Worm (Caenorhabditis elegans) whole organism, L3 larva: ENCODE measurements around the gene snu-23.

Experiments
- ZK546.5 ChIP-seq: sonication (generic microtip); optimal IDR thresholded peaks from 2 replicates; lab custom pipeline; 2017; ENCODE audit warnings: missing biosample characterization, missing genetic modification characterization
- aly-2 ChIP-seq: fragments of 150-350 bp; optimal IDR thresholded peaks from 2 replicates; lab custom pipeline; 2014; ENCODE audit warnings: missing biosample characterization, missing genetic modification characterization
- ceh-16 ChIP-seq: sonication (generic microtip); optimal IDR thresholded peaks from 2 replicates; lab custom pipeline; 2017; ENCODE audit warnings: missing biosample characterization, missing genetic modification characterization
- ceh-82 ChIP-seq: fragments of 150-350 bp; optimal IDR thresholded peaks from 2 replicates; lab custom pipeline; 2014; ENCODE audit warnings: missing biosample characterization, missing genetic modification characterization
- daf-12 ChIP-seq: fragments of 150-350 bp; optimal IDR thresholded peaks from 2 replicates; lab custom pipeline; 2014; ENCODE audit warnings: missing biosample characterization, missing genetic modification reagents, missing genetic modification characterization
- fos-1 ChIP-seq: fragments of 150-350 bp; optimal IDR thresholded peaks from 2 replicates; lab custom pipeline; 2014; ENCODE audit warnings: missing biosample characterization, missing genetic modification characterization
- mdl-1 ChIP-seq: fragments of 150-350 bp; optimal IDR thresholded peaks from 2 replicates; lab custom pipeline; 2014; ENCODE audit warnings: missing biosample characterization, missing genetic modification characterization
- nhr-11 ChIP-seq: fragments of 150-350 bp; optimal IDR thresholded peaks from 2 replicates; lab custom pipeline; 2014; ENCODE audit warnings: missing biosample characterization, missing genetic modification characterization
- nhr-237 ChIP-seq: fragments of 150-350 bp; optimal IDR thresholded peaks from 2 replicates; lab custom pipeline; 2014; ENCODE audit warnings: missing biosample characterization, missing genetic modification characterization
- nhr-25 ChIP-seq: sonication (generic microtip); optimal IDR thresholded peaks from 2 replicates; lab custom pipeline; 2017; ENCODE audit warnings: missing biosample characterization, missing genetic modification characterization
- pqm-1 ChIP-seq: fragments of 150-350 bp; optimal IDR thresholded peaks from 2 replicates; lab custom pipeline; 2017; ENCODE audit warnings: missing biosample characterization, missing genetic modification characterization, inconsistent platforms
- unc-39 ChIP-seq: sonication (generic microtip); optimal IDR thresholded peaks from 4 replicates; lab custom pipeline; 2017; ENCODE audit warnings: missing biosample characterization, missing genetic modification characterization
- zag-1 ChIP-seq: fragments of 150-350 bp; optimal IDR thresholded peaks from 2 replicates; lab custom pipeline; 2014; ENCODE audit warnings: missing biosample characterization, missing genetic modification characterization
- ztf-4 ChIP-seq: fragments of 150-350 bp; optimal IDR thresholded peaks from 2 replicates; lab custom pipeline; 2014; ENCODE audit warnings: missing biosample characterization, missing genetic modification characterization

- no peak for TF ChIP-seq unc-39
- TF ChIP-seq zag-1 = no peak
- no peak for TF ChIP-seq nhr-237
- TF ChIP-seq ceh-16 = no peak
- TF ChIP-seq daf-12 (tag; lab: Kevin White, UChicago) = no peak
- TF ChIP-seq mdl-1 (tag; lab: Kevin White, UChicago) = no peak
- no peak for TF ChIP-seq aly-2 (tag; lab: Kevin White, UChicago)
- TF ChIP-seq ceh-82 = no peak
- TF ChIP-seq nhr-11 (tag; lab: Kevin White, UChicago) = no peak
- no peak for TF ChIP-seq pqm-1 (tag; lab: Kevin White, UChicago)
- no peak for TF ChIP-seq ztf-4 (tag; lab: Kevin White, UChicago)
- no peak for TF ChIP-seq fos-1 (tag; lab: Kevin White, UChicago)
- no peak for TF ChIP-seq ZK546.5 (tag; lab: Kevin White, UChicago)
- TF ChIP-seq nhr-25 = no peak
Observed at ce11 chrIII:7795311-7795710, 25.4 kb upstream of the snu-23 start, which contains the start of gene cyk-7.
